Fruit fly (Drosophila melanogaster) whole organism, prepupa: ENCODE measurements around the gene Marcal1.
A peak's percentile ranks its signal among the peaks of the same experiment; 100 is the strongest.

ENCODE experiments used
- CG6808 ChIP-seq: fragments of 200-800 bp; sonication (Bioruptor generic); optimal IDR thresholded peaks from 3 replicates; lab custom pipeline; 2017; ENCODE audit warnings: missing biosample characterization, missing genetic modification characterization, mild to moderate bottlenecking, moderate library complexity, missing genetic modification reagents
- Eip78C ChIP-seq: fragments of 200-800 bp; sonication (Bioruptor generic); peaks from one replicate; lab custom pipeline; 2016; ENCODE audit warnings: missing biosample characterization, missing genetic modification characterization
- Hr4 ChIP-seq: fragments of 200-800 bp; sonication (Bioruptor generic); optimal IDR thresholded peaks from 3 replicates; lab custom pipeline; 2016; ENCODE audit warnings: missing biosample characterization, missing genetic modification characterization
- Sox102F ChIP-seq: fragments of 200-800 bp; sonication (Bioruptor generic); optimal IDR thresholded peaks from 2 replicates; lab custom pipeline; 2016; ENCODE audit warnings: missing biosample characterization, mild to moderate bottlenecking, missing genetic modification characterization
- dsx ChIP-seq: fragments of 200-800 bp; optimal IDR thresholded peaks from 3 replicates; lab custom pipeline; 2019; ENCODE audit warnings: missing biosample characterization, mild to moderate bottlenecking, missing genetic modification characterization, moderate library complexity; ENCODE audit not compliant: poor library complexity, severe bottlenecking
- fd59A ChIP-seq: fragments of 200-800 bp; sonication (Bioruptor generic); optimal IDR thresholded peaks from 2 replicates; lab custom pipeline; 2017; ENCODE audit warnings: missing biosample characterization, mild to moderate bottlenecking, missing genetic modification characterization, missing genetic modification reagents

Gene Marcal1

dm6 chr2L:5007256-5007655, 51.9 kb downstream of the Marcal1 start (continued):
- TF ChIP-seq Sox102F (GFP tag; lab: Kevin White, UChicago), result no peak
- TF ChIP-seq dsx (GFP tag; lab: Kevin White, UChicago), result no peak
- no peak for TF ChIP-seq Hr4 (GFP tag; lab: Kevin White, UChicago)
- peak; percentile 69 for TF ChIP-seq Eip78C
- no peak for TF ChIP-seq CG6808 (GFP tag; lab: Kevin White, UChicago)
- no peak for TF ChIP-seq fd59A (GFP tag; lab: Kevin White, UChicago)
